Worm (Caenorhabditis elegans): ENCODE measurements around the gene col-177.

Gene col-177

DNA sequence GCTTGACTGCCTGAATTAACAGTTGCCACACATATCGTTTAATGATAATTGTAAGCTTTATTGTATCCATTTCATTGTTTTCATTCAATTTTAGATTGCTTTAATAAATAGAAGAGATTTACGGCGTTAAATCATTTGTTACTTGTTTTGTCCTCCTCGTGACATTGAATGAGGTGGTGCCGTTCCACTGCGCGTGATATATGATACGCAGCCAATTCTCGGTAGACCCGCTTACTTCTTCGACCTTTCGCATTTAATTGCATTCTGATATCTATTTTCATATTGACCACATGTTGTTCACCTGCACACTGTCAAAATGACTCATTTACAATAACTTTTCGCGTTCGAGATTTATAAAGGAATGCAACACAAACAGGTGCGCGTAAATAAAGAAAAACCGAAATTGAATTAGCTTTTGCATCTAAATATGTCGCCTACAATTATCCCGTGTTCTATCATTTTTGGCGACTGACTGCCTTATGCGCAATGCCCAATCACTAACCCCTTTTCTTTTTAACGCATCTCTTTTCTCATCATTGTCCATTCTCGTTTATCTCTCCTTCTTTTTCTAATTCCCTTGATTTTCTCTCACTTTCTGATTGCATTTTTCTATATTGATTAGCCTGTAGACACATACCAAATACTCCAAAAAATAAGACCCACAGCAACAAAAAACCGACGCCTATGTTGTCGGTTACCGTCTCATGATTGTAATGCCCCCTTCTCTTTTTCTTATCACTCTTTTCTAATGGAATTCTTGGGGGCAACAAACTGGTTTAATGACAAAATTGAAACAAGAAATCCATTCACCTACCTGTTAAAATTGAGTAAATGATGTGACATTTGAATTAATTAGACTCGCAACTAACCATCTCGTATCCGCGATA is 13.0 kb upstream of the col-177 start (continued):
- no peak for TF ChIP-seq mab-9 (GFP tag; IDR thresholded peaks at IDR 0.05)
- no peak for TF ChIP-seq dpl-1 (GFP tag; optimal IDR thresholded peaks at IDR 0.05)
- peak; percentile 80 for TF ChIP-seq blmp-1 (tag; optimal IDR thresholded peaks at IDR 0.05)
- peak; percentile 86 for TF ChIP-seq grh-1 (GFP tag; IDR thresholded peaks at IDR 0.05)
- TF ChIP-seq nhr-84 (tag; optimal IDR thresholded peaks at IDR 0.05) = no peak
- TF ChIP-seq nhr-19 (GFP tag; conservative IDR thresholded peaks at IDR 0.05) = 0 out of 2 replicates have a peak, but pooled peaks have one; percentile 13
- TF ChIP-seq unc-62 (GFP tag; optimal IDR thresholded peaks at IDR 0.05) = no peak
- TF ChIP-seq nhr-28 (tag; optimal IDR thresholded peaks at IDR 0.05) = no peak
- TF ChIP-seq nhr-90 (tag; optimal IDR thresholded peaks at IDR 0.05; ENCODE audit: poor library complexity) = peak; percentile 27
- no peak for TF ChIP-seq nhr-11 (tag; optimal IDR thresholded peaks at IDR 0.05)
- TF ChIP-seq aha-1 (tag; optimal IDR thresholded peaks at IDR 0.05) = no peak
- no peak for TF ChIP-seq pqm-1 (tag; optimal IDR thresholded peaks at IDR 0.05)
- no peak for TF ChIP-seq mef-2 (tag; optimal IDR thresholded peaks at IDR 0.05)
- peak in 1 of 2 experiments; percentile 40 for TF ChIP-seq mdl-1 (tag; optimal IDR thresholded peaks at IDR 0.05)
- no peak for TF ChIP-seq ztf-11 (tag; optimal IDR thresholded peaks at IDR 0.05)
- no peak for TF ChIP-seq lin-15B (tag; optimal IDR thresholded peaks at IDR 0.05)
- no peak for TF ChIP-seq hpl-2 (GFP tag; optimal IDR thresholded peaks at IDR 0.05)
- peak; percentile 71 for TF ChIP-seq vab-15 (tag; optimal IDR thresholded peaks at IDR 0.05)
- TF ChIP-seq tbx-2 (tag; optimal IDR thresholded peaks at IDR 0.05) = peak; percentile 39
- no peak for TF ChIP-seq F16B12.6 (tag; optimal IDR thresholded peaks at IDR 0.05)
- TF ChIP-seq pax-3 (tag; optimal IDR thresholded peaks at IDR 0.05) = no peak

DNA sequence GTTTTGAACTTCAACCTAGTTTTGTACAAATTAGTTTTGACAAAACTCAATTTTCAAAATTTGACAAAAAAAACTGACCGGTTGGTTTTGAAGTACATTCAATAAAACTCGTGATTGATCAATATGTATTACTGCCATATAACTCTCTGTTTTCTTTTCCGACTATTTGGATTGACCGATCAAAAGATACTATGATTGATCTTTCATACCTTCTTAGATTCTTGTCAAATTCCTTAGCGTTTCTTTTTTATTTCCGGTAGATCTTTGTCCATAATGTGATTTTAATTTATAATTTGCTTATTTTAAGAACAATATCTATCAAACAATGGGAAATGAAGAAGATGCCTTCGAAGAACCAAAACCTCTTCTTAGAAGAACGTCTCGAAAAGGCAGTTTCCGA is 10.7 kb upstream of the col-177 start, which contains the start of gene F58A3.3:
Gene F58A3.3, plus strand, starts transcription at position 301 of the 400 bp plus-strand sequence.
- TF ChIP-seq blmp-1 (tag; optimal IDR thresholded peaks at IDR 0.05) = peak; percentile 2
- TF ChIP-seq lin-14 (GFP tag; optimal IDR thresholded peaks at IDR 0.05) = peak; percentile 19
- TF ChIP-seq nhr-90 (tag; optimal IDR thresholded peaks at IDR 0.05; ENCODE audit: poor library complexity) = no peak
- no peak for TF ChIP-seq nhr-20 (tag; optimal IDR thresholded peaks at IDR 0.05)
- TF ChIP-seq jun-1 (tag; optimal IDR thresholded peaks at IDR 0.05) = no peak

DNA sequence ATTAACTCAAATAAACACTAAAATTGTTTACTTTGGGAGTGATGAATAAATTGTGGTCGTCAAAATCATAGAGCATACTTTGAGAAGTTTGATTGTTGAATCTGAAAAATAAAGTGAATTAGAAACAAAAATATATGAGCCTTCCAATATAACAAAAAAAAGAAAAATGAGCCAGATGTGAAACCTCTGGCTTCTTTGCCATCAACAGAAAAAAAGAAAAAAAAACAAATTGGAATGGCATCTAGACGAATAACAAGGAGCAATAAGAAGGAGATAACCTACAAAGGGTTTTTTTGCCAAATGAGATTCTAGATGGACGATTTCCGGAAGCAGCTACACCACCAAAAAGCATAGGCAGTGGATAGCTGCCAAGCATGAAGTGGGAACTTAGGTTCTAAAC is 8.9 kb upstream of the col-177 start, which contains the start of gene F58A3.4:
Gene F58A3.4, minus strand, starts transcription at position 101 of the 400 bp plus-strand sequence.
- TF ChIP-seq nhr-76 (tag; optimal IDR thresholded peaks at IDR 0.05) = no peak
- no peak for TF ChIP-seq fkh-8 (tag; optimal IDR thresholded peaks at IDR 0.05)
- TF ChIP-seq Y116A8C.19 (tag; optimal IDR thresholded peaks at IDR 0.05; ENCODE audit: borderline replicate concordance) = no peak

DNA sequence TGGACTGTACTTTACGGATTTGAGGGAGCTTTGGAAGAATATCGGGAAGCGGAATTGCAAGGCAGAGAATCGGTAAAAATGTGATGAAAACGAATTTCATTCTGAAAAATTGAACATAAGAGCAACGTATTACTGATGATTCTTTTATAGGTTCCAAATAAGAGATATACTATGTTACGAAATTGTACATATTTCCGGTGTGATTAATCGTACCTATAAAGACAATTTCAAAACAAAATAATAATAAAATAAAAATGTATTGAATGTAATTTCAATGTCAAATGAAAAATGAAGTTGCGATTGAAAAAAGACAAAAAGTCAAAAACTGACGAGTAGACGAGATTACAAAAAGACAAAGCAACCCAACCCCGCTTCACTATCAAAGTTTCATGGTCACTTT is 7.3 kb upstream of the col-177 start, which contains the start of gene ttr-31:
Gene ttr-31, minus strand, starts transcription at position 101 of the 400 bp plus-strand sequence.
- TF ChIP-seq aha-1 (tag; optimal IDR thresholded peaks at IDR 0.05) (no peak), lin-14 (GFP tag; optimal IDR thresholded peaks at IDR 0.05) (peak; percentile 21), nhr-85 (tag) (peak; percentile 66), grh-1 (GFP tag; IDR thresholded peaks at IDR 0.05) (no peak), jun-1 (tag; optimal IDR thresholded peaks at IDR 0.05) (no peak), elt-3 (tag; optimal IDR thresholded peaks at IDR 0.05) (peak in 1 of 6 experiments; percentile 7), alr-1 (tag; optimal IDR thresholded peaks at IDR 0.05; ENCODE audit: borderline replicate concordance) (no peak)

DNA sequence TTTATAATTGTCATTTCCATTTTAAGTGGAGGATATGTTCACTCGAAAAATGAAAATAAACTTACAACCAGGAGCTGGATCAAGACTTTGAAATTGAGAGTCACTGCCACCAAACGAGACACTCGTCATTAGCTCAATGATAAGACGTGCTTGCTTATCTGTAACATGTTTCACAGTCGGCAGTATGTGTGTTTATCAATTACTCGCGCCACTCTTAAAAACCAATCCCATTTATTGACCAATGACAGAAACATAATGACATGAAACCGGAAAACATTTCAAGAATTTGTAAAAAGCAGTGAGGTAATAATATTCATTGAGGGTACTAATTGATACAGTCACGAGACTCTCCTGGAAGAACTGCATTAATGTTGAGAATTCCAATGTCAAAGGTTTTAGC is 6.4 kb upstream of the col-177 start, which contains the start of gene del-5:
Gene del-5, minus strand, starts transcription at position 130 of the 400 bp plus-strand sequence.
- TF ChIP-seq unc-86 (tag; optimal IDR thresholded peaks at IDR 0.05) (no peak), elt-2 (tag; optimal IDR thresholded peaks at IDR 0.05) (peak; percentile 83), lin-35 (GFP tag; optimal IDR thresholded peaks at IDR 0.05) (peak in 1 of 2 experiments; percentile 32), lin-14 (GFP tag; optimal IDR thresholded peaks at IDR 0.05) (no peak), lsy-2 (tag; optimal IDR thresholded peaks at IDR 0.05) (no peak)
